Worm (Caenorhabditis elegans): ENCODE results near the gene mcm-3.
"Not testable (repeated sequence)": the region's sequence is repeated elsewhere in the genome, so short reads cannot be mapped to it uniquely, and the experiment has no call there.

Gene mcm-3

ce11 chrV:15031373-15031772 lies 28.0 kb downstream of the mcm-3 start, which contains the start of gene cng-1:
cng-1 (minus strand) TSS chrV:15031473.
- not testable (repeated sequence) for TF ChIP-seq T23F11.4 (GFP tag; optimal IDR thresholded peaks at IDR 0.05); K09A11.1 (tag; optimal IDR thresholded peaks at IDR 0.05; ENCODE audit: insufficient read depth); unc-3 (GFP tag; conservative IDR thresholded peaks at IDR 0.05); unc-3 (tag; optimal IDR thresholded peaks at IDR 0.05)

- TF ChIP-seq T23F11.4 (GFP tag; optimal IDR thresholded peaks at IDR 0.05) (no peak), elt-2 (tag; optimal IDR thresholded peaks at IDR 0.05) (no peak), ceh-14 (tag; optimal IDR thresholded peaks at IDR 0.05) (no peak), ceh-30 (tag; optimal IDR thresholded peaks at IDR 0.05) (no peak), eyg-1 (tag; optimal IDR thresholded peaks at IDR 0.05) (no peak), npax-4 (tag; optimal IDR thresholded peaks at IDR 0.05) (no peak), ceh-2 (tag; optimal IDR thresholded peaks at IDR 0.05) (no peak), sox-4 (tag; optimal IDR thresholded peaks at IDR 0.05) (no peak), pha-2 (tag; optimal IDR thresholded peaks at IDR 0.05) (no peak), ceh-34 (tag; optimal IDR thresholded peaks at IDR 0.05) (no peak), pat-9 (tag; optimal IDR thresholded peaks at IDR 0.05) (no peak)
Observed at ce11 chrV:15028896-15029519, 30.4 kb downstream of the mcm-3 start, which contains the start of gene F14H8.8. F14H8.8 (plus strand) TSS chrV:15029469.

ce11 chrV:15023544-15023943 lies 35.9 kb downstream of the mcm-3 start, which contains the start of gene F14H8.4:
F14H8.4 (plus strand) TSS chrV:15023844.
- no peak for TF ChIP-seq ceh-22 (tag; optimal IDR thresholded peaks at IDR 0.05)
- no peak for TF ChIP-seq dmd-4 (tag; optimal IDR thresholded peaks at IDR 0.05; ENCODE audit: borderline replicate concordance)

ce11 chrV:15020732-15021131 lies 38.7 kb downstream of the mcm-3 start, which contains the start of gene F14H8.5:
F14H8.5 (plus strand) TSS chrV:15021032.
- TF ChIP-seq fax-1 (tag; optimal IDR thresholded peaks at IDR 0.05), result no peak
- no peak for TF ChIP-seq ceh-48 (tag; optimal IDR thresholded peaks at IDR 0.05)
- TF ChIP-seq elt-2 (tag; optimal IDR thresholded peaks at IDR 0.05), result no peak
- TF ChIP-seq hlh-13 (GFP tag; optimal IDR thresholded peaks at IDR 0.05), result no peak
- no peak for TF ChIP-seq ceh-34 (tag; optimal IDR thresholded peaks at IDR 0.05)
- TF ChIP-seq K02D7.2 (tag; optimal IDR thresholded peaks at IDR 0.05), result no peak
- TF ChIP-seq pat-9 (tag; optimal IDR thresholded peaks at IDR 0.05), result no peak
- no peak for TF ChIP-seq ceh-31 (tag; optimal IDR thresholded peaks at IDR 0.05)

- TF ChIP-seq nhr-232 (tag; optimal IDR thresholded peaks at IDR 0.05), result no peak
- no peak for TF ChIP-seq zip-5 (tag; optimal IDR thresholded peaks at IDR 0.05)
- TF ChIP-seq hlh-8 (tag; optimal IDR thresholded peaks at IDR 0.05), result no peak
- TF ChIP-seq gmeb-2 (tag; optimal IDR thresholded peaks at IDR 0.05), result no peak
- no peak for TF ChIP-seq hlh-30 (tag; optimal IDR thresholded peaks at IDR 0.05; ENCODE audit: insufficient read depth)
- TF ChIP-seq ceh-2 (tag; optimal IDR thresholded peaks at IDR 0.05), result no peak
Observed at ce11 chrV:15020229-15020628, 39.2 kb downstream of the mcm-3 start, which contains the start of gene F14H8.2. F14H8.2 (minus strand) TSS chrV:15020329.

- TF ChIP-seq odd-2 (tag; optimal IDR thresholded peaks at IDR 0.05) (no peak), tbx-7 (tag; optimal IDR thresholded peaks at IDR 0.05) (no peak), ceh-48 (tag; optimal IDR thresholded peaks at IDR 0.05) (no peak), zip-5 (tag; optimal IDR thresholded peaks at IDR 0.05) (no peak), ceh-45 (GFP tag; IDR thresholded peaks at IDR 0.05) (no peak), ama-1 (optimal IDR thresholded peaks at IDR 0.05) (no peak), dmd-4 (tag; optimal IDR thresholded peaks at IDR 0.05; ENCODE audit: borderline replicate concordance) (no peak), ceh-22 (tag; optimal IDR thresholded peaks at IDR 0.05) (no peak), tbx-2 (tag; optimal IDR thresholded peaks at IDR 0.05) (no peak), ceh-31 (tag; optimal IDR thresholded peaks at IDR 0.05) (no peak), ceh-19 (GFP tag; optimal IDR thresholded peaks at IDR 0.05) (no peak), fax-1 (tag; optimal IDR thresholded peaks at IDR 0.05) (no peak), eyg-1 (tag; optimal IDR thresholded peaks at IDR 0.05) (no peak)
Observed at ce11 chrV:15016795-15017429, 42.5 kb downstream of the mcm-3 start.
